Fruit fly (Drosophila melanogaster) whole organism, embryonic: ENCODE data around the gene Cand1.
A peak's percentile ranks its signal among the peaks of the same experiment; 100 is the strongest.

ENCODE experiments used
- Ada2b ChIP-seq: fragments of 200-800 bp; sonication (Bioruptor generic); IDR thresholded peaks from 2 replicates; pipeline ENCODE4 v1.3.6; 2022; ENCODE audit warnings: missing biosample characterization, missing genetic modification characterization
- Bdp1 ChIP-seq: fragments of 200-800 bp; sonication (Bioruptor generic); optimal IDR thresholded peaks from 3 replicates; lab custom pipeline; 2016; ENCODE audit warnings: missing biosample characterization, missing genetic modification characterization
- Blimp-1 ChIP-seq: fragments of 200-800 bp; sonication (Bioruptor generic); optimal IDR thresholded peaks from 3 replicates; lab custom pipeline; 2018; ENCODE audit warnings: missing biosample characterization, missing genetic modification characterization, mild to moderate bottlenecking, moderate library complexity, missing genetic modification reagents
- CG10209 ChIP-seq: fragments of 200-800 bp; sonication (Bioruptor generic); optimal IDR thresholded peaks from 3 replicates; lab custom pipeline; 2017; ENCODE audit warnings: missing biosample characterization, mild to moderate bottlenecking, missing genetic modification characterization, missing genetic modification reagents
- CG11723 ChIP-seq: fragments of 200-800 bp; sonication (Bioruptor generic); optimal IDR thresholded peaks from 2 replicates; lab custom pipeline; 2017; ENCODE audit warnings: missing biosample characterization, mild to moderate bottlenecking, missing genetic modification characterization
- CG12104 ChIP-seq: fragments of 200-800 bp; sonication (Bioruptor generic); optimal IDR thresholded peaks from 3 replicates; lab custom pipeline; 2016; ENCODE audit warnings: missing biosample characterization, missing genetic modification characterization
- CG13424 ChIP-seq: fragments of 200-800 bp; sonication (Bioruptor generic); optimal IDR thresholded peaks from 2 replicates; lab custom pipeline; 2019; ENCODE audit warnings: missing biosample characterization, mild to moderate bottlenecking, missing genetic modification characterization, moderate library complexity
- CG13894 ChIP-seq: fragments of 200-800 bp; sonication (Bioruptor generic); optimal IDR thresholded peaks from 3 replicates; lab custom pipeline; 2018; ENCODE audit warnings: missing biosample characterization, mild to moderate bottlenecking, missing genetic modification characterization, moderate library complexity
- CG16813 ChIP-seq: fragments of 200-800 bp; sonication (Bioruptor generic); IDR thresholded peaks from 3 replicates; pipeline ENCODE4 v1.3.6; 2022; ENCODE audit warnings: missing biosample characterization, missing genetic modification characterization; ENCODE audit not compliant: partially characterized antibody
- CG16815 ChIP-seq: fragments of 200-800 bp; sonication (Bioruptor generic); optimal IDR thresholded peaks from 3 replicates; lab custom pipeline; 2017; ENCODE audit warnings: missing biosample characterization, mild to moderate bottlenecking, missing genetic modification characterization
- CG17328 ChIP-seq: fragments of 200-800 bp; sonication (Bioruptor generic); IDR thresholded peaks from 2 replicates; pipeline ENCODE4 v1.3.6; 2022; ENCODE audit warnings: missing biosample characterization, missing genetic modification characterization
- CG3163 ChIP-seq: fragments of 200-800 bp; sonication (Bioruptor generic); optimal IDR thresholded peaks from 3 replicates; lab custom pipeline; 2016; ENCODE audit warnings: missing biosample characterization, missing genetic modification characterization
- CG32532 ChIP-seq: fragments of 200-800 bp; sonication (Bioruptor generic); IDR thresholded peaks from 2 replicates; pipeline ENCODE4 v1.3.6; 2022; ENCODE audit warnings: missing biosample characterization, missing genetic modification characterization
- CG33213 ChIP-seq: fragments of 200-800 bp; sonication (Bioruptor generic); optimal IDR thresholded peaks from 3 replicates; lab custom pipeline; 2016; ENCODE audit warnings: missing biosample characterization, missing genetic modification characterization
- CG33557 ChIP-seq: fragments of 200-800 bp; sonication (Bioruptor generic); optimal IDR thresholded peaks from 2 replicates; lab custom pipeline; 2019; ENCODE audit warnings: missing biosample characterization, mild to moderate bottlenecking, missing genetic modification characterization, moderate library complexity
- CG3847 ChIP-seq: fragments of 200-800 bp; sonication (Bioruptor generic); IDR thresholded peaks from 2 replicates; pipeline ENCODE4 v1.3.6; 2022; ENCODE audit warnings: missing biosample characterization, missing genetic modification characterization
- CG4617 ChIP-seq: fragments of 200-800 bp; sonication (Bioruptor generic); optimal IDR thresholded peaks from 3 replicates; lab custom pipeline; 2016; ENCODE audit warnings: missing biosample characterization, missing genetic modification characterization, borderline replicate concordance
- CG4854 ChIP-seq: fragments of 200-800 bp; sonication (Bioruptor generic); optimal IDR thresholded peaks from 2 replicates; lab custom pipeline; 2016; ENCODE audit warnings: missing biosample characterization, missing genetic modification characterization, inconsistent platforms
- CG8281 ChIP-seq: fragments of 200-800 bp; sonication (Bioruptor generic); optimal IDR thresholded peaks from 2 replicates; lab custom pipeline; 2018; ENCODE audit warnings: missing biosample characterization, mild to moderate bottlenecking, missing genetic modification characterization, moderate library complexity
- Dad ChIP-seq: fragments of 200-800 bp; sonication (Bioruptor generic); optimal IDR thresholded peaks from 3 replicates; lab custom pipeline; 2016; ENCODE audit warnings: missing biosample characterization, missing genetic modification characterization
- Dref ChIP-seq: fragments of 200-800 bp; sonication (Bioruptor generic); IDR thresholded peaks from 2 replicates; pipeline ENCODE4 v1.3.6; 2022; ENCODE audit warnings: missing biosample characterization, missing genetic modification characterization
- Elba2 ChIP-seq: fragments of 200-800 bp; sonication (Bioruptor generic); optimal IDR thresholded peaks from 3 replicates; lab custom pipeline; 2016; ENCODE audit warnings: missing biosample characterization, missing genetic modification characterization
- Fer1 ChIP-seq: fragments of 200-800 bp; sonication (Bioruptor generic); optimal IDR thresholded peaks from 2 replicates; lab custom pipeline; 2017; ENCODE audit warnings: missing biosample characterization, mild to moderate bottlenecking, missing genetic modification characterization
- H2.0 ChIP-seq: fragments of 200-800 bp; sonication (Bioruptor generic); IDR thresholded peaks from 2 replicates; pipeline ENCODE4 v1.3.6; 2022; ENCODE audit warnings: missing biosample characterization, missing genetic modification characterization
- HHEX ChIP-seq: fragments of 200-800 bp; sonication (Bioruptor generic); optimal IDR thresholded peaks from 3 replicates; lab custom pipeline; 2017; ENCODE audit warnings: missing biosample characterization, mild to moderate bottlenecking, missing genetic modification characterization, missing genetic modification reagents
- Hey ChIP-seq: fragments of 200-800 bp; sonication (Bioruptor generic); optimal IDR thresholded peaks from 3 replicates; lab custom pipeline; 2018; ENCODE audit warnings: missing biosample characterization, mild to moderate bottlenecking, missing genetic modification characterization
- Hmr ChIP-seq: fragments of 200-800 bp; sonication (Bioruptor generic); optimal IDR thresholded peaks from 3 replicates; lab custom pipeline; 2017; ENCODE audit warnings: mild to moderate bottlenecking, missing biosample characterization, missing genetic modification reagents, missing genetic modification characterization
- Hr78 ChIP-seq, 2 experiments: fragments of 200-800 bp in 1 of 2; fragments of >200 bp in 1 of 2; sonication (Bioruptor generic) in 1 of 2; optimal IDR thresholded peaks; 2 replicates each; lab custom pipeline; 2017 to 2019; ENCODE audit warnings: missing biosample characterization in 2 of 2, missing genetic modification characterization in 2 of 2, mild to moderate bottlenecking in 1 of 2, moderate library complexity in 1 of 2
- Mrtf ChIP-seq: fragments of 200-800 bp; sonication (Bioruptor generic); IDR thresholded peaks from 3 replicates; pipeline ENCODE4 v1.3.6; 2022; ENCODE audit warnings: missing biosample characterization, missing genetic modification characterization
- Neu2 ChIP-seq: fragments of 200-800 bp; sonication (Bioruptor generic); optimal IDR thresholded peaks from 3 replicates; lab custom pipeline; 2016; ENCODE audit warnings: missing biosample characterization, missing genetic modification characterization, borderline replicate concordance
- PHDP ChIP-seq: fragments of 200-800 bp; sonication (Bioruptor generic); optimal IDR thresholded peaks from 3 replicates; lab custom pipeline; 2018; ENCODE audit warnings: missing biosample characterization, mild to moderate bottlenecking, missing genetic modification characterization, moderate library complexity
- Xbp1 ChIP-seq: fragments of 200-800 bp; sonication (Bioruptor generic); optimal IDR thresholded peaks from 3 replicates; lab custom pipeline; 2016; ENCODE audit warnings: missing biosample characterization, mild to moderate bottlenecking, missing genetic modification characterization
- ara ChIP-seq: fragments of 200-800 bp; sonication (Bioruptor generic); IDR thresholded peaks from 2 replicates; pipeline ENCODE4 v1.3.6; 2022; ENCODE audit warnings: missing biosample characterization, missing genetic modification characterization
- az2 ChIP-seq: fragments of 200-800 bp; sonication (Bioruptor generic); optimal IDR thresholded peaks from 3 replicates; lab custom pipeline; 2016; ENCODE audit warnings: missing biosample characterization, missing genetic modification characterization
- ci ChIP-seq: fragments of 200-800 bp; sonication (Bioruptor generic); IDR thresholded peaks from 3 replicates; pipeline ENCODE4 v1.3.6; 2022; ENCODE audit warnings: missing biosample characterization, missing genetic modification characterization
- dati ChIP-seq: fragments of 200-800 bp; sonication (Bioruptor generic); IDR thresholded peaks from 2 replicates; pipeline ENCODE4 v1.3.6; 2022; ENCODE audit warnings: missing biosample characterization, missing genetic modification characterization
- disco-r ChIP-seq: fragments of 200-800 bp; sonication (Bioruptor generic); optimal IDR thresholded peaks from 2 replicates; lab custom pipeline; 2016; ENCODE audit warnings: missing biosample characterization, missing genetic modification characterization
- gsb-n ChIP-seq: fragments of 200-800 bp; sonication (Bioruptor generic); optimal IDR thresholded peaks from 3 replicates; lab custom pipeline; 2018; ENCODE audit warnings: missing biosample characterization, mild to moderate bottlenecking, missing genetic modification characterization
- kay ChIP-seq: fragments of 200-800 bp; sonication (Bioruptor generic); optimal IDR thresholded peaks from 2 replicates; lab custom pipeline; 2016; ENCODE audit warnings: missing biosample characterization, missing genetic modification characterization
- oc ChIP-seq: fragments of 200-800 bp; sonication (Bioruptor generic); optimal IDR thresholded peaks from 2 replicates; lab custom pipeline; 2018; ENCODE audit warnings: missing biosample characterization, mild to moderate bottlenecking, missing genetic modification characterization, moderate library complexity
- otp ChIP-seq: fragments of 200-800 bp; sonication (Bioruptor generic); IDR thresholded peaks from 3 replicates; pipeline ENCODE4, ENCODE4 v1.3.6; 2022; ENCODE audit warnings: missing biosample characterization, missing genetic modification characterization
- pan ChIP-seq, 4 experiments: fragments of >200 bp in 3 of 4; fragments of 200-800 bp in 1 of 4; sonication (Bioruptor generic) in 1 of 4; optimal IDR thresholded peaks in 3 of 4; IDR thresholded peaks in 1 of 4; 2 replicates each; pipeline versions ENCODE4 v1.3.6 to Lab custom; 2017 to 2022; ENCODE audit warnings: missing biosample characterization in 2 of 4, missing genetic modification characterization in 2 of 4, mixed read lengths in 1 of 4
- scrt ChIP-seq: fragments of 200-800 bp; sonication (Bioruptor generic); optimal IDR thresholded peaks from 2 replicates; lab custom pipeline; 2018; ENCODE audit warnings: missing biosample characterization, mild to moderate bottlenecking, missing genetic modification characterization, moderate library complexity
- sd ChIP-seq: fragments of 200-800 bp; sonication (Bioruptor generic); optimal IDR thresholded peaks from 3 replicates; lab custom pipeline; 2018; ENCODE audit warnings: missing biosample characterization, mild to moderate bottlenecking, missing genetic modification characterization, moderate library complexity
- sens-2 ChIP-seq: fragments of 200-800 bp; sonication (Bioruptor generic); IDR thresholded peaks from 2 replicates; pipeline ENCODE4 v1.3.6; 2022; ENCODE audit warnings: missing biosample characterization, missing genetic modification characterization
- tin ChIP-seq: fragments of 200-800 bp; sonication (Bioruptor generic); optimal IDR thresholded peaks from 3 replicates; lab custom pipeline; 2016; ENCODE audit warnings: missing biosample characterization, missing genetic modification characterization
- trem ChIP-seq: fragments of 200-800 bp; optimal IDR thresholded peaks from 3 replicates; lab custom pipeline; 2019; ENCODE audit warnings: missing biosample characterization, mild to moderate bottlenecking, missing genetic modification characterization, moderate library complexity
- vfl ChIP-seq: fragments of 200-800 bp; sonication (Bioruptor generic); optimal IDR thresholded peaks from 2 replicates; lab custom pipeline; 2016; ENCODE audit warnings: missing biosample characterization, missing genetic modification characterization
- vvl ChIP-seq: fragments of 200-800 bp; sonication (Bioruptor generic); IDR thresholded peaks from 2 replicates; pipeline ENCODE4 v1.3.6; 2022; ENCODE audit warnings: missing biosample characterization, missing genetic modification characterization
- zfh1 ChIP-seq: fragments of 200-800 bp; sonication (Bioruptor generic); IDR thresholded peaks from 3 replicates; pipeline ENCODE4 v1.3.6; 2022; ENCODE audit warnings: missing biosample characterization, missing genetic modification characterization

Cand1 gene

DNA sequence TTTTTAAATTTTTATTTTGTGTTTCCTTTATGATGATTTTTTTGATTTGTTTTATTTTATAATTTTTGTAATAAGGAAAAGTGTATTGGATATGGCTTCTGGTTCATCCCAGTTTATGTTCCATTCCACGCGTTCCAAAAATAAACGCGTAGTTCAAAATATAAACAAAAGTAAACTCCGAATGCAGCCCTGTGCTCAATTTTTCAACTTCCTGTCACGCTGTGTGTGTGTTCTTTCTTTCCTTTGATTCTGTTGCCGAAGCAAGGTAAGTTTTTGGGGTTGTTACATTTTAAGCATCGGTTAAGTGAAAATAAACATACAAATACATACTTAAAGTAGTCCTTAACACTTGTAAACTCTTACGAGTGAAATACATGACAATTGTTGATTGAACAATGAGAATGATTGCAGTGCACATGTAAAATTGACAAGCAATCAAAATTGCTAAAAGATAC, 45.6 kb upstream of the Cand1 start, which contains the start of the genes Ip259 and RpS27A (continued):
- TF ChIP-seq Fer1 (GFP tag; lab: Kevin White, UChicago) (peak; percentile 70), zfh1 (GFP tag; lab: Robert Waterston, UW) (peak; percentile 90), sens-2 (GFP tag; lab: Robert Waterston, UW) (peak; percentile 86), Bdp1 (no peak), CG13424 (peak; percentile 45), Elba2 (GFP tag; lab: Kevin White, UChicago) (no peak), H2.0 (GFP tag; lab: Robert Waterston, UW) (peak; percentile 71), CG16813 (no peak), Dad (GFP tag; lab: Kevin White, UChicago) (peak; percentile 65), PHDP (tag; lab: Kevin White, UChicago) (peak; percentile 71), CG4854 (peak; percentile 57), CG3163 (GFP tag; lab: Kevin White, UChicago) (peak; percentile 43), HHEX (GFP tag; lab: Kevin White, UChicago) (peak; percentile 82), CG33213 (GFP tag; lab: Kevin White, UChicago) (peak; percentile 88), CG32532 (peak; percentile 83), CG13894 (tag; lab: Kevin White, UChicago) (no peak), Mrtf (GFP tag; lab: Robert Waterston, UW) (no peak; the same call in 1 of the 3 replicates), Hr78 (GFP tag; optimal IDR thresholded peaks at IDR 0.05; lab: Kevin White, UChicago) (no peak), az2 (GFP tag; lab: Kevin White, UChicago) (peak; percentile 55), scrt (peak; percentile 74), ci (GFP tag; lab: Robert Waterston, UW) (peak; percentile 92), Dref (GFP tag; lab: Robert Waterston, UW) (peak; percentile 57), vfl (peak; percentile 34), disco-r (GFP tag; lab: Kevin White, UChicago) (peak; percentile 43), pan (optimal IDR thresholded peaks at IDR 0.05; lab: Kevin White, UChicago) (no peak), pan (GFP tag; optimal IDR thresholded peaks at IDR 0.05 in 1 of 2, IDR thresholded peaks at IDR 0.05 in 1 of 2) (peak in 1 of 2 experiments; percentile 77), CG33557 (peak; percentile 69), ara (no peak), CG4617 (GFP tag; lab: Kevin White, UChicago) (peak; percentile 46), CG12104 (GFP tag; lab: Kevin White, UChicago) (peak; percentile 85), Blimp-1 (GFP tag; lab: Kevin White, UChicago) (no peak), dati (GFP tag; lab: Robert Waterston, UW) (peak; percentile 58), Hey (tag; lab: Kevin White, UChicago) (no peak), tin (GFP tag; lab: Kevin White, UChicago) (peak; percentile 63), CG3847 (peak; percentile 78), Ada2b (GFP tag; lab: Robert Waterston, UW) (no peak; the same call in 1 of the 2 replicates), Xbp1 (GFP tag; lab: Kevin White, UChicago) (peak; percentile 75), CG17328 (GFP tag; lab: Robert Waterston, UW) (peak; percentile 87), CG16815 (peak; percentile 6), Neu2 (no peak), otp (GFP tag; lab: Robert Waterston, UW) (no peak; the same call in 2 of the 3 replicates), CG8281 (tag; lab: Kevin White, UChicago) (peak; percentile 47), oc (no peak), kay (GFP tag; lab: Kevin White, UChicago) (no peak), vvl (peak; percentile 87), gsb-n (tag; lab: Kevin White, UChicago) (peak; percentile 67), sd (no peak), CG11723 (peak; percentile 98), Hmr (GFP tag; lab: Kevin White, UChicago) (no peak), trem (tag; lab: Kevin White, UChicago) (peak; percentile 55), CG10209 (GFP tag; lab: Kevin White, UChicago) (peak; percentile 80)
